Fruit fly (Drosophila melanogaster) whole organism, embryonic: ENCODE results near the gene CG17652.

ENCODE experiments used
- BEAF-32 ChIP-seq: fragments of 200-800 bp; sonication (Bioruptor generic); optimal IDR thresholded peaks from 3 replicates; lab custom pipeline; 2017; ENCODE audit warnings: missing biosample characterization, missing genetic modification characterization, mild to moderate bottlenecking, moderate library complexity, missing genetic modification reagents
- BtbVII ChIP-seq: fragments of 200-800 bp; sonication (Bioruptor generic); optimal IDR thresholded peaks from 3 replicates; lab custom pipeline; 2017; ENCODE audit warnings: missing biosample characterization, mild to moderate bottlenecking, missing genetic modification characterization
- CG10321 ChIP-seq: fragments of 200-800 bp; sonication (Bioruptor generic); IDR thresholded peaks from 2 replicates; pipeline ENCODE4 v1.3.6; 2022; ENCODE audit warnings: missing biosample characterization, missing genetic modification characterization
- CG10959 ChIP-seq: fragments of 200-800 bp; sonication (Bioruptor generic); IDR thresholded peaks from 2 replicates; pipeline ENCODE4 v1.3.6; 2022; ENCODE audit warnings: missing biosample characterization, missing genetic modification characterization
- CG10979 ChIP-seq: fragments of 200-800 bp; sonication (Bioruptor generic); optimal IDR thresholded peaks from 2 replicates; lab custom pipeline; 2018; ENCODE audit warnings: missing biosample characterization, mild to moderate bottlenecking, missing genetic modification characterization, moderate library complexity
- CG11247 ChIP-seq: fragments of 200-800 bp; sonication (Bioruptor generic); IDR thresholded peaks from 2 replicates; pipeline ENCODE4 v1.3.6; 2022; ENCODE audit warnings: missing biosample characterization, missing genetic modification characterization
- CG12236 ChIP-seq: fragments of 200-800 bp; sonication (Bioruptor generic); optimal IDR thresholded peaks from 2 replicates; lab custom pipeline; 2016; ENCODE audit warnings: missing biosample characterization, missing genetic modification characterization
- CG12744 ChIP-seq: fragments of 200-800 bp; sonication (Bioruptor generic); optimal IDR thresholded peaks from 2 replicates; lab custom pipeline; 2016; ENCODE audit warnings: missing biosample characterization, missing genetic modification characterization
- CG13123 ChIP-seq: fragments of 200-800 bp; sonication (Bioruptor generic); optimal IDR thresholded peaks from 2 replicates; lab custom pipeline; 2016; ENCODE audit warnings: missing biosample characterization, missing genetic modification characterization
- CG14014 ChIP-seq: fragments of 200-800 bp; sonication (Bioruptor generic); IDR thresholded peaks from 2 replicates; pipeline ENCODE4 v1.3.6; 2022; ENCODE audit warnings: missing biosample characterization, missing genetic modification characterization
- CG14441 ChIP-seq: fragments of 200-800 bp; sonication (Bioruptor generic); IDR thresholded peaks from 2 replicates; pipeline ENCODE4 v1.3.6; 2022; ENCODE audit warnings: missing biosample characterization, missing genetic modification characterization
- CG14965 ChIP-seq: fragments of 200-800 bp; sonication (Bioruptor generic); optimal IDR thresholded peaks from 2 replicates; lab custom pipeline; 2016; ENCODE audit warnings: missing biosample characterization, missing genetic modification characterization, borderline replicate concordance
- CG15601 ChIP-seq: fragments of 200-800 bp; sonication (Bioruptor generic); optimal IDR thresholded peaks from 3 replicates; lab custom pipeline; 2019; ENCODE audit warnings: missing biosample characterization, mild to moderate bottlenecking, missing genetic modification characterization, moderate library complexity
- CG17612 ChIP-seq: fragments of 200-800 bp; sonication (Bioruptor generic); IDR thresholded peaks from 2 replicates; pipeline ENCODE4 v1.3.6; 2022; ENCODE audit warnings: missing biosample characterization, missing genetic modification characterization
- CG1832 ChIP-seq: fragments of 200-800 bp; sonication (Bioruptor generic); optimal IDR thresholded peaks from 2 replicates; lab custom pipeline; 2017; ENCODE audit warnings: missing biosample characterization, mild to moderate bottlenecking, missing genetic modification characterization, inconsistent platforms
- CG2116 ChIP-seq: fragments of 200-800 bp; sonication (Bioruptor generic); optimal IDR thresholded peaks from 3 replicates; lab custom pipeline; 2018; ENCODE audit warnings: missing biosample characterization, mild to moderate bottlenecking, missing genetic modification characterization
- CG2678 ChIP-seq: fragments of 200-800 bp; sonication (Bioruptor generic); optimal IDR thresholded peaks from 3 replicates; lab custom pipeline; 2019; ENCODE audit warnings: missing biosample characterization, mild to moderate bottlenecking, missing genetic modification characterization, moderate library complexity
- CG3163 ChIP-seq: fragments of 200-800 bp; sonication (Bioruptor generic); optimal IDR thresholded peaks from 3 replicates; lab custom pipeline; 2016; ENCODE audit warnings: missing biosample characterization, missing genetic modification characterization
- CG3281 ChIP-seq: fragments of 200-800 bp; sonication (Bioruptor generic); optimal IDR thresholded peaks from 3 replicates; lab custom pipeline; 2017; ENCODE audit warnings: missing biosample characterization, mild to moderate bottlenecking, missing genetic modification characterization
- CG34224 ChIP-seq: fragments of 200-800 bp; sonication (Bioruptor generic); IDR thresholded peaks from 3 replicates; pipeline ENCODE4 v1.3.6; 2022; ENCODE audit warnings: missing biosample characterization, missing genetic modification characterization; ENCODE audit not compliant: partially characterized antibody
- CG4360 ChIP-seq: fragments of 200-800 bp; sonication (Bioruptor generic); IDR thresholded peaks from 2 replicates; pipeline ENCODE4 v1.3.6; 2022; ENCODE audit warnings: missing biosample characterization, missing genetic modification characterization
- CG8089 ChIP-seq: fragments of 200-800 bp; sonication (Bioruptor generic); optimal IDR thresholded peaks from 3 replicates; lab custom pipeline; 2016; ENCODE audit warnings: missing biosample characterization, missing genetic modification characterization
- Chrac-16 ChIP-seq: fragments of 200-800 bp; sonication (Bioruptor generic); optimal IDR thresholded peaks from 3 replicates; lab custom pipeline; 2016; ENCODE audit warnings: missing biosample characterization, missing genetic modification characterization
- Dp ChIP-seq: fragments of 200-800 bp; sonication (Bioruptor generic); optimal IDR thresholded peaks from 2 replicates; lab custom pipeline; 2018; ENCODE audit warnings: missing biosample characterization, mild to moderate bottlenecking, missing genetic modification characterization, moderate library complexity
- GATAe ChIP-seq: fragments of 200-800 bp; sonication (Bioruptor generic); conservative IDR thresholded peaks from 2 replicates; pipeline ENCODE4 v1.3.6; 2022; ENCODE audit warnings: missing biosample characterization, missing genetic modification characterization
- HLH4C ChIP-seq: fragments of 200-800 bp; sonication (Bioruptor generic); IDR thresholded peaks from 3 replicates; pipeline ENCODE4 v1.3.6; 2022; ENCODE audit warnings: missing biosample characterization, missing genetic modification characterization; ENCODE audit not compliant: partially characterized antibody
- Lpt ChIP-seq: fragments of >200 bp; optimal IDR thresholded peaks from 2 replicates; lab custom pipeline; 2018; ENCODE audit warnings: missing biosample characterization, missing genetic modification characterization
- MBD-R2 ChIP-seq: fragments of 200-800 bp; sonication (Bioruptor generic); IDR thresholded peaks from 2 replicates; pipeline ENCODE4 v1.3.6; 2022; ENCODE audit warnings: missing biosample characterization, missing genetic modification characterization
- Sin3A ChIP-seq: fragments of >200 bp; optimal IDR thresholded peaks from 2 replicates; lab custom pipeline; 2018
- Spps ChIP-seq: fragments of 200-800 bp; sonication (Bioruptor generic); optimal IDR thresholded peaks from 2 replicates; lab custom pipeline; 2018; ENCODE audit warnings: missing biosample characterization, mild to moderate bottlenecking, missing genetic modification characterization
- Sry-δ ChIP-seq: fragments of 200-800 bp; sonication (Bioruptor generic); optimal IDR thresholded peaks from 2 replicates; lab custom pipeline; 2016; ENCODE audit warnings: missing biosample characterization, missing genetic modification characterization
- Xrp1 ChIP-seq: fragments of 200-800 bp; sonication (Bioruptor generic); IDR thresholded peaks from 2 replicates; pipeline ENCODE4 v1.3.6; 2022; ENCODE audit warnings: missing biosample characterization, missing genetic modification characterization
- ab ChIP-seq: fragments of 200-800 bp; sonication (Bioruptor generic); optimal IDR thresholded peaks from 2 replicates; lab custom pipeline; 2016; ENCODE audit warnings: missing biosample characterization, missing genetic modification characterization
- abd-A ChIP-seq: fragments of 200-800 bp; sonication (Bioruptor generic); optimal IDR thresholded peaks from 3 replicates; lab custom pipeline; 2019; ENCODE audit warnings: missing biosample characterization, mild to moderate bottlenecking, missing genetic modification characterization, moderate library complexity
- ap ChIP-seq: fragments of 200-800 bp; sonication (Bioruptor generic); IDR thresholded peaks from 2 replicates; pipeline ENCODE4 v1.3.6; 2022; ENCODE audit warnings: missing biosample characterization, missing genetic modification characterization
- ase ChIP-seq: fragments of 200-800 bp; sonication (Bioruptor generic); IDR thresholded peaks from 3 replicates; pipeline ENCODE4 v1.3.6; 2022; ENCODE audit warnings: missing biosample characterization, missing genetic modification characterization
- ems ChIP-seq: fragments of 200-800 bp; sonication (Bioruptor generic); optimal IDR thresholded peaks from 3 replicates; lab custom pipeline; 2016; ENCODE audit warnings: missing biosample characterization, missing genetic modification characterization
- fd64A ChIP-seq: fragments of 200-800 bp; sonication (Bioruptor generic); optimal IDR thresholded peaks from 3 replicates; lab custom pipeline; 2018; ENCODE audit warnings: missing biosample characterization, mild to moderate bottlenecking, missing genetic modification characterization
- gem ChIP-seq: fragments of 200-800 bp; sonication (Bioruptor generic); optimal IDR thresholded peaks from 2 replicates; lab custom pipeline; 2019; ENCODE audit warnings: missing biosample characterization, mild to moderate bottlenecking, missing genetic modification characterization, moderate library complexity
- gsb ChIP-seq: fragments of 200-800 bp; sonication (Bioruptor generic); IDR thresholded peaks from 2 replicates; pipeline ENCODE4 v1.3.6; 2022; ENCODE audit warnings: missing biosample characterization, missing genetic modification characterization
- hbn ChIP-seq: fragments of 200-800 bp; sonication (Bioruptor generic); IDR thresholded peaks from 2 replicates; pipeline ENCODE4 v1.3.6; 2022; ENCODE audit warnings: missing biosample characterization, missing genetic modification characterization; ENCODE audit not compliant: partially characterized antibody
- lab ChIP-seq: fragments of 200-800 bp; sonication (Bioruptor generic); optimal IDR thresholded peaks from 3 replicates; lab custom pipeline; 2017; ENCODE audit warnings: missing biosample characterization, missing genetic modification characterization, mild to moderate bottlenecking, moderate library complexity, missing genetic modification reagents
- luna ChIP-seq: fragments of 200-800 bp; sonication (Bioruptor generic); optimal IDR thresholded peaks from 2 replicates; lab custom pipeline; 2016; ENCODE audit warnings: missing biosample characterization, missing genetic modification characterization
- nerfin-2 ChIP-seq: fragments of 200-800 bp; sonication (Bioruptor generic); IDR thresholded peaks from 2 replicates; pipeline ENCODE4 v1.3.6; 2022; ENCODE audit warnings: missing biosample characterization, missing genetic modification characterization; ENCODE audit not compliant: partially characterized antibody
- odd ChIP-seq: fragments of 200-800 bp; sonication (Bioruptor generic); optimal IDR thresholded peaks from 2 replicates; lab custom pipeline; 2017; ENCODE audit warnings: missing biosample characterization, mild to moderate bottlenecking, missing genetic modification characterization
- pb ChIP-seq: fragments of 200-800 bp; sonication (Bioruptor generic); optimal IDR thresholded peaks from 3 replicates; lab custom pipeline; 2016; ENCODE audit warnings: missing biosample characterization, missing genetic modification characterization
- pho ChIP-seq: fragments of 200-800 bp; sonication (Bioruptor generic); optimal IDR thresholded peaks from 2 replicates; lab custom pipeline; 2016; ENCODE audit warnings: missing biosample characterization, missing genetic modification characterization
- stc ChIP-seq: fragments of 200-800 bp; sonication (Bioruptor generic); IDR thresholded peaks from 2 replicates; pipeline ENCODE4 v1.3.6; 2022; ENCODE audit warnings: missing biosample characterization, missing genetic modification characterization
- tgo ChIP-seq: fragments of 200-800 bp; sonication (Bioruptor generic); IDR thresholded peaks from 3 replicates; pipeline ENCODE4 v1.3.6; 2022; ENCODE audit warnings: missing biosample characterization, missing genetic modification characterization
- tio ChIP-seq: fragments of 200-800 bp; sonication (Bioruptor generic); optimal IDR thresholded peaks from 2 replicates; lab custom pipeline; 2017; ENCODE audit warnings: missing biosample characterization, missing genetic modification characterization, inconsistent platforms
- twi ChIP-seq: fragments of 200-800 bp; optimal IDR thresholded peaks from 2 replicates; lab custom pipeline; 2019; ENCODE audit warnings: missing biosample characterization, mild to moderate bottlenecking, missing genetic modification characterization, moderate library complexity

Gene CG17652

DNA sequence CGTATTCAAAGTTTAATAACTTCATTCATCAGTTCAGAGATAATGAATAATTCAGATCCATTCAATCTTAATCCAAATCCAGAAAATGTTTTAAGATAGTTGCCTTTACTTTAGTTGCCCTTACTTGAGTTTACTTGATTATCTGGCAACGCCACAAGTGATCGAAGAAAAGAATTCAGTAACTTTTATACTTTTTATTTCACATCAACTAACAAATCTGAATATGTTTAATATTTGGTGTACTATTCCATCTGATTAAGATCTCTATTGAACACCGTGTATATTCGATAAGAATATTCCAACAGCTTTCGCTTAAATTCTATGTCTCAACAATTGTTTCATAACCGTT lies 7.6 kb downstream of the CG17652 start (continued):
- TF ChIP-seq CG17612 (GFP tag; lab: Robert Waterston, UW) (no peak), Chrac-16 (no peak), Spps (tag; lab: Kevin White, UChicago) (no peak), CG15601 (tag; lab: Kevin White, UChicago) (peak; percentile 86), Dp (GFP tag; lab: Kevin White, UChicago) (peak; percentile 11), CG14014 (GFP tag; lab: Robert Waterston, UW) (no peak), hbn (GFP tag; lab: Robert Waterston, UW) (no peak), CG8089 (GFP tag; lab: Kevin White, UChicago) (no peak), BEAF-32 (peak; percentile 6), gsb (GFP tag; lab: Robert Waterston, UW) (no peak), CG1832 (GFP tag; lab: Kevin White, UChicago) (no peak), CG14965 (GFP tag; lab: Kevin White, UChicago) (no peak), GATAe (GFP tag; lab: Robert Waterston, UW) (no peak), abd-A (tag; lab: Kevin White, UChicago) (no peak), gem (no peak), pho (GFP tag; lab: Kevin White, UChicago) (no peak), HLH4C (no peak), MBD-R2 (GFP tag; lab: Robert Waterston, UW) (no peak)

DNA sequence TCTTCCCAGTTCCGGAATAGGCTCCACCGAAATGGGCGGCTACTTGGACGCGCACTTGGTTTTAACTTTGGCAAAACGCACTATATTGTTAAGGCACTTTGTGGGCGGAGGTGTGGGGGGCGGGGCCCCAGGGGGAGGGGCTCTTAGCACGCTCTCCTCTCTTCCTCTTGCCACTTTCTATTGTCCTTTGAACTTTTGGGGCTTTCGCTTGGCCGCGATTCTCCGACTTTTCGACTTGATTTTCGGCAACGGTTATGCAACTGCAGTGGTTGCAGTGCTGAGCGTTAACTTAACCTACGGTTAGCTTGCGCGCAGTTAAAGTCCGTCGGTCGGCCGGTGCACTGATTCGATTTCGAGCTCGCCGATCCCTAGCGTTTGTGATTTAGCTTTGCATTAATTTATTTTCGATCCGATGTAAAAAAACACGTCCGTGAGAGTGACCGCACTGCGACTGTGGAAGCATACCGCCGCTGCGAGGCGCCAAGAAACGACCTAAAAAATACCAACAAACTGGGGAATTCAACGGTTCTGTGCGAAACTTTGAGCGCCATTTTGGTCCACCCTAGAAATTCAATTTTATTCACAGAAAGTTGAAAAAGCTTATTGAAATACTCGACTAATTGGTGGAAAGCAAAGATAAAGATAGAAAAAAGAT lies 8.1 kb downstream of the CG17652 start, which contains the start of gene Rim2:
TSS of gene Rim2 (minus strand) at position 452 of the 655 bp plus-strand sequence.
- TF ChIP-seq CG2116 (GFP tag; lab: Kevin White, UChicago) = peak; percentile 26
- no peak for TF ChIP-seq ap
- TF ChIP-seq CG34224 = no peak; the same call in 2 of the 3 replicates
- TF ChIP-seq Sin3A (lab: Kevin White, UChicago) = peak; percentile 38
- 0 out of 2 replicates have a peak, but pooled peaks have one; percentile 23 for TF ChIP-seq stc
- TF ChIP-seq CG3281 (GFP tag; lab: Kevin White, UChicago) = peak; percentile 17
- no peak for TF ChIP-seq pb (GFP tag; lab: Kevin White, UChicago)
- TF ChIP-seq BtbVII (GFP tag; lab: Kevin White, UChicago) = no peak
- no peak for TF ChIP-seq CG12744 (GFP tag; lab: Kevin White, UChicago)
- TF ChIP-seq Sry-δ (GFP tag; lab: Kevin White, UChicago) = peak; percentile 65
- no peak for TF ChIP-seq luna
- no peak for TF ChIP-seq twi (tag; lab: Kevin White, UChicago)
- TF ChIP-seq tgo (GFP tag; lab: Robert Waterston, UW) = no peak
- TF ChIP-seq CG10959 (GFP tag; lab: Robert Waterston, UW) = no peak
- no peak for TF ChIP-seq ase (GFP tag; lab: Robert Waterston, UW)
- no peak for TF ChIP-seq Lpt
- no peak for TF ChIP-seq CG14441 (GFP tag; lab: Robert Waterston, UW)
- TF ChIP-seq Xrp1 (GFP tag; lab: Robert Waterston, UW) = no peak
- no peak for TF ChIP-seq CG11247 (GFP tag; lab: Robert Waterston, UW)
- no peak for TF ChIP-seq ab (GFP tag; lab: Kevin White, UChicago)
- TF ChIP-seq CG4360 (GFP tag; lab: Robert Waterston, UW) = peak; percentile 22; the same call in 1 of the 2 replicates
- TF ChIP-seq CG13123 = no peak
- TF ChIP-seq lab (GFP tag; lab: Kevin White, UChicago) = peak; percentile 16
- TF ChIP-seq CG3163 (GFP tag; lab: Kevin White, UChicago) = peak; percentile 25
- TF ChIP-seq tio (GFP tag; lab: Kevin White, UChicago) = no peak
- no peak for TF ChIP-seq CG10979
- TF ChIP-seq odd = no peak
- 0 out of 2 replicates have a peak, but pooled peaks have one; percentile 13 for TF ChIP-seq CG10321
- TF ChIP-seq nerfin-2 = no peak
- TF ChIP-seq fd64A = no peak
- no peak for TF ChIP-seq ems (GFP tag; lab: Kevin White, UChicago)
- no peak for TF ChIP-seq CG2678
- no peak for TF ChIP-seq CG12236 (GFP tag; lab: Kevin White, UChicago)
